Worm (Caenorhabditis elegans): ENCODE data around the gene wht-1.

- TF ChIP-seq zag-1 (tag; optimal IDR thresholded peaks at IDR 0.05), result no peak
- no peak for TF ChIP-seq unc-62 (GFP tag; optimal IDR thresholded peaks at IDR 0.05)
- TF ChIP-seq ceh-82 (tag; optimal IDR thresholded peaks at IDR 0.05), result no peak
- TF ChIP-seq nhr-77 (tag; optimal IDR thresholded peaks at IDR 0.05), result no peak
- TF ChIP-seq C34F6.9 (tag; optimal IDR thresholded peaks at IDR 0.05), result no peak
- no peak for TF ChIP-seq blmp-1 (tag; optimal IDR thresholded peaks at IDR 0.05; ENCODE audit: insufficient read depth)
- no peak for TF ChIP-seq aly-2 (tag; optimal IDR thresholded peaks at IDR 0.05)
- TF ChIP-seq F13H6.1 (tag; optimal IDR thresholded peaks at IDR 0.05), result no peak
- TF ChIP-seq lin-39 (tag; optimal IDR thresholded peaks at IDR 0.05), result no peak
- no peak for TF ChIP-seq nhr-12 (tag; optimal IDR thresholded peaks at IDR 0.05)
- TF ChIP-seq mbf-1 (tag; optimal IDR thresholded peaks at IDR 0.05), result no peak
Observed at ce11 chrIII:6132068-6132467, 44.5 kb upstream of the wht-1 start.

All from whole organism, L2 larva.